Fruit fly (Drosophila melanogaster) whole organism, embryonic: ENCODE results near the gene CG33543.

Source experiments
- Aef1 ChIP-seq: fragments of 200-800 bp; sonication (Bioruptor generic); IDR thresholded peaks from 3 replicates; pipeline ENCODE4 v1.3.6; 2022; ENCODE audit warnings: missing biosample characterization, missing genetic modification characterization
- BtbVII ChIP-seq: fragments of 200-800 bp; sonication (Bioruptor generic); optimal IDR thresholded peaks from 3 replicates; lab custom pipeline; 2017; ENCODE audit warnings: missing biosample characterization, mild to moderate bottlenecking, missing genetic modification characterization
- CG10543 ChIP-seq: fragments of 200-800 bp; sonication (Bioruptor generic); optimal IDR thresholded peaks from 3 replicates; lab custom pipeline; 2017; ENCODE audit warnings: missing biosample characterization, mild to moderate bottlenecking, missing genetic modification characterization, moderate library complexity
- CG11456 ChIP-seq: fragments of 200-800 bp; sonication (Bioruptor generic); IDR thresholded peaks from 3 replicates; pipeline ENCODE4 v1.3.6; 2022; ENCODE audit warnings: missing biosample characterization, missing genetic modification characterization
- CG12769 ChIP-seq: fragments of 200-800 bp; sonication (Bioruptor generic); optimal IDR thresholded peaks from 2 replicates; lab custom pipeline; 2019; ENCODE audit warnings: missing biosample characterization, mild to moderate bottlenecking, missing genetic modification characterization, moderate library complexity
- CG13296 ChIP-seq: fragments of 200-800 bp; sonication (Bioruptor generic); optimal IDR thresholded peaks from 3 replicates; lab custom pipeline; 2018; ENCODE audit warnings: missing biosample characterization, mild to moderate bottlenecking, missing genetic modification characterization
- CG15011 ChIP-seq: fragments of 200-800 bp; sonication (Bioruptor generic); optimal IDR thresholded peaks from 3 replicates; lab custom pipeline; 2018; ENCODE audit warnings: missing biosample characterization, mild to moderate bottlenecking, missing genetic modification characterization
- CG1792 ChIP-seq: fragments of 200-800 bp; sonication (Bioruptor generic); optimal IDR thresholded peaks from 2 replicates; lab custom pipeline; 2016; ENCODE audit warnings: missing biosample characterization, missing genetic modification characterization
- CG18476 ChIP-seq: fragments of 200-800 bp; sonication (Bioruptor generic); optimal IDR thresholded peaks from 2 replicates; lab custom pipeline; 2016; ENCODE audit warnings: missing biosample characterization, mild to moderate bottlenecking, missing genetic modification characterization
- CG2120 ChIP-seq: fragments of 200-800 bp; sonication (Bioruptor generic); optimal IDR thresholded peaks from 3 replicates; lab custom pipeline; 2016; ENCODE audit warnings: missing biosample characterization, missing genetic modification characterization
- CG2678 ChIP-seq: fragments of 200-800 bp; sonication (Bioruptor generic); optimal IDR thresholded peaks from 3 replicates; lab custom pipeline; 2019; ENCODE audit warnings: missing biosample characterization, mild to moderate bottlenecking, missing genetic modification characterization, moderate library complexity
- CG3407 ChIP-seq: fragments of 200-800 bp; sonication (Bioruptor generic); optimal IDR thresholded peaks from 2 replicates; lab custom pipeline; 2018; ENCODE audit warnings: missing biosample characterization, mild to moderate bottlenecking, missing genetic modification characterization
- CG4360 ChIP-seq: fragments of 200-800 bp; sonication (Bioruptor generic); IDR thresholded peaks from 2 replicates; pipeline ENCODE4 v1.3.6; 2022; ENCODE audit warnings: missing biosample characterization, missing genetic modification characterization
- CG9215 ChIP-seq: fragments of 200-800 bp; sonication (Bioruptor generic); IDR thresholded peaks from 2 replicates; pipeline ENCODE4 v1.3.6; 2022; ENCODE audit warnings: missing biosample characterization, missing genetic modification characterization
- CG9817 ChIP-seq: fragments of 200-800 bp; sonication (Bioruptor generic); optimal IDR thresholded peaks from 2 replicates; lab custom pipeline; 2018; ENCODE audit warnings: missing biosample characterization, mild to moderate bottlenecking, missing genetic modification characterization, moderate library complexity
- Dip3 ChIP-seq: fragments of 200-800 bp; sonication (Bioruptor generic); optimal IDR thresholded peaks from 3 replicates; lab custom pipeline; 2016; ENCODE audit warnings: missing biosample characterization, missing genetic modification characterization
- Fer3 ChIP-seq: fragments of 200-800 bp; sonication (Bioruptor generic); optimal IDR thresholded peaks from 2 replicates; lab custom pipeline; 2018; ENCODE audit warnings: missing biosample characterization, mild to moderate bottlenecking, missing genetic modification characterization, moderate library complexity
- GATAe ChIP-seq: fragments of 200-800 bp; sonication (Bioruptor generic); conservative IDR thresholded peaks from 2 replicates; pipeline ENCODE4 v1.3.6; 2022; ENCODE audit warnings: missing biosample characterization, missing genetic modification characterization
- HmgD ChIP-seq: fragments of 200-800 bp; sonication (Bioruptor generic); optimal IDR thresholded peaks from 3 replicates; lab custom pipeline; 2016; ENCODE audit warnings: missing biosample characterization, missing genetic modification characterization
- HmgZ ChIP-seq: fragments of 200-800 bp; sonication (Bioruptor generic); optimal IDR thresholded peaks from 2 replicates; lab custom pipeline; 2018; ENCODE audit warnings: missing biosample characterization, mild to moderate bottlenecking, missing genetic modification characterization
- Hr51 ChIP-seq, 2 experiments: fragments of 200-800 bp; sonication (Bioruptor generic); optimal IDR thresholded peaks; 2 replicates in 1 of 2; 3 replicates in 1 of 2; lab custom pipeline; 2016 to 2018; ENCODE audit warnings: missing biosample characterization in 2 of 2, missing genetic modification characterization in 2 of 2, mild to moderate bottlenecking in 1 of 2, moderate library complexity in 1 of 2
- Med ChIP-seq: fragments of 200-800 bp; sonication (Bioruptor generic); peaks from one replicate; lab custom pipeline; 2016; ENCODE audit warnings: missing biosample characterization, missing genetic modification characterization, mild to moderate bottlenecking, inconsistent platforms, moderate library complexity
- Meics ChIP-seq: fragments of 200-800 bp; sonication (Bioruptor generic); optimal IDR thresholded peaks from 2 replicates; lab custom pipeline; 2017; ENCODE audit warnings: missing biosample characterization, mild to moderate bottlenecking, missing genetic modification characterization
- Myb ChIP-seq: fragments of 200-800 bp; sonication (Bioruptor generic); optimal IDR thresholded peaks from 2 replicates; lab custom pipeline; 2016; ENCODE audit warnings: missing biosample characterization, missing genetic modification characterization
- Rfx ChIP-seq: fragments of 200-800 bp; sonication (Bioruptor generic); IDR thresholded peaks from 2 replicates; pipeline ENCODE4 v1.3.6; 2022; ENCODE audit warnings: missing biosample characterization, missing genetic modification characterization
- chm ChIP-seq: fragments of 200-800 bp; sonication (Bioruptor generic); IDR thresholded peaks from 2 replicates; pipeline ENCODE4 v1.3.6; 2022; ENCODE audit warnings: missing biosample characterization, missing genetic modification characterization
- cwo ChIP-seq: fragments of 200-800 bp; sonication (Bioruptor generic); optimal IDR thresholded peaks from 3 replicates; lab custom pipeline; 2017; ENCODE audit warnings: missing biosample characterization, missing genetic modification characterization, mild to moderate bottlenecking, moderate library complexity, missing genetic modification reagents
- danr ChIP-seq: fragments of 200-800 bp; sonication (Bioruptor generic); IDR thresholded peaks from 2 replicates; pipeline ENCODE4 v1.3.6; 2022; ENCODE audit warnings: missing biosample characterization, missing genetic modification characterization
- dysf ChIP-seq: fragments of 200-800 bp; sonication (Bioruptor generic); IDR thresholded peaks from 3 replicates; pipeline ENCODE4 v1.3.6; 2022; ENCODE audit warnings: missing biosample characterization, missing genetic modification characterization
- esg ChIP-seq: fragments of 200-800 bp; sonication (Bioruptor generic); conservative IDR thresholded peaks from 2 replicates; pipeline ENCODE4 v1.3.6; 2022; ENCODE audit warnings: missing biosample characterization, missing genetic modification characterization
- ftz-f1 ChIP-seq: fragments of 200-800 bp; sonication (Bioruptor generic); optimal IDR thresholded peaks from 2 replicates; lab custom pipeline; 2016; ENCODE audit warnings: missing biosample characterization, missing genetic modification characterization
- lab ChIP-seq: fragments of 200-800 bp; sonication (Bioruptor generic); optimal IDR thresholded peaks from 3 replicates; lab custom pipeline; 2017; ENCODE audit warnings: missing biosample characterization, missing genetic modification characterization, mild to moderate bottlenecking, moderate library complexity, missing genetic modification reagents
- lmd ChIP-seq: fragments of 200-800 bp; sonication (Bioruptor generic); IDR thresholded peaks from 2 replicates; pipeline ENCODE4 v1.3.6; 2022; ENCODE audit warnings: missing biosample characterization, missing genetic modification characterization
- lola ChIP-seq, 3 experiments: fragments of >200 bp in 2 of 3; fragments of 200-800 bp in 1 of 3; sonication (Bioruptor generic) in 1 of 3; optimal IDR thresholded peaks; 2 replicates each; lab custom pipeline; 2017 to 2019; ENCODE audit warnings: missing biosample characterization in 3 of 3, missing genetic modification characterization in 3 of 3, mild to moderate bottlenecking in 1 of 3, moderate library complexity in 1 of 3
- mld ChIP-seq: fragments of 200-800 bp; sonication (Bioruptor generic); IDR thresholded peaks from 3 replicates; pipeline ENCODE4 v1.3.6; 2022; ENCODE audit warnings: missing biosample characterization, missing genetic modification characterization; ENCODE audit not compliant: partially characterized antibody
- nom ChIP-seq: fragments of 200-800 bp; sonication (Bioruptor generic); optimal IDR thresholded peaks from 2 replicates; lab custom pipeline; 2017; ENCODE audit warnings: missing biosample characterization, missing genetic modification characterization, mild to moderate bottlenecking, moderate library complexity, missing genetic modification reagents
- pan ChIP-seq, 4 experiments: fragments of >200 bp in 3 of 4; fragments of 200-800 bp in 1 of 4; sonication (Bioruptor generic) in 1 of 4; optimal IDR thresholded peaks in 3 of 4; IDR thresholded peaks in 1 of 4; 2 replicates each; pipeline versions ENCODE4 v1.3.6 to Lab custom; 2017 to 2022; ENCODE audit warnings: missing biosample characterization in 2 of 4, missing genetic modification characterization in 2 of 4, mixed read lengths in 1 of 4
- run ChIP-seq: fragments of 200-800 bp; sonication (Bioruptor generic); optimal IDR thresholded peaks from 3 replicates; lab custom pipeline; 2018; ENCODE audit warnings: missing biosample characterization, mild to moderate bottlenecking, missing genetic modification characterization
- sens ChIP-seq: fragments of 200-800 bp; sonication (Bioruptor generic); peaks from one replicate; lab custom pipeline; 2016; ENCODE audit warnings: missing biosample characterization, missing genetic modification characterization
- sob ChIP-seq: fragments of 200-800 bp; sonication (Bioruptor generic); IDR thresholded peaks from 2 replicates; pipeline ENCODE4 v1.3.6; 2022; ENCODE audit warnings: missing biosample characterization, missing genetic modification characterization

CG33543 gene

DNA sequence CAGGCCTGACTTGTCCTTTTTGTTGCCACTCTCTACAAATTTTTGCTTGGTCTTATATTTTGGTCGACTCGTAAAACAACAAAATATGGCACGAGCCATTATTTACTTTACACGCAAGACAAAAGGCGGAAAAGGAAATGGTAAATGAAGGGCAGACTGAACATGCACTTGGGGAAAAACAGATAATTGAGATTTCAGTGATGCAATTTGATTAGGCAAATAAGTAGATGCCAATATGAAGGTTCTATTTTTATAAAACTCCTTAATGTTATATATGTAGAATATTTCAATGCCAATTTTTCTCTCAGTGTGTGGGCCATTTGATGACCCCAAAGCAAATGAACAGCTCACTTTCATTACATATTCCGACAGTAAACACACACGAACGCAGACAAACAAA, 9.1 kb upstream of the CG33543 start (continued):
- TF ChIP-seq CG10543 (GFP tag; lab: Kevin White, UChicago) (peak; percentile 8), CG9215 (GFP tag; lab: Robert Waterston, UW) (no peak), Dip3 (GFP tag; lab: Kevin White, UChicago) (peak; percentile 26), Med (peak; percentile 28), sens (peak; percentile 55), Aef1 (GFP tag; lab: Robert Waterston, UW) (peak; percentile 12; the same call in 1 of the 3 replicates), mld (no peak), CG13296 (GFP tag; lab: Kevin White, UChicago) (peak; percentile 15), ftz-f1 (GFP tag; lab: Kevin White, UChicago) (no peak), GATAe (no peak), run (tag; lab: Kevin White, UChicago) (no peak), nom (GFP tag; lab: Kevin White, UChicago) (no peak), CG2120 (peak; percentile 55), Fer3 (peak; percentile 9), sob (GFP tag; lab: Robert Waterston, UW) (peak; percentile 24; the same call in 1 of the 2 replicates), HmgZ (tag; lab: Kevin White, UChicago) (no peak), lola (GFP tag; optimal IDR thresholded peaks at IDR 0.05; lab: Kevin White, UChicago) (no peak), Rfx (GFP tag; lab: Robert Waterston, UW) (peak; percentile 55; the same call in 1 of the 2 replicates), chm (GFP tag; lab: Robert Waterston, UW) (no peak), Hr51 (GFP tag; optimal IDR thresholded peaks at IDR 0.05; lab: Kevin White, UChicago) (peak in 1 of 2 experiments; percentile 21), lab (GFP tag; lab: Kevin White, UChicago) (peak; percentile 48), lmd (GFP tag; lab: Robert Waterston, UW) (peak; percentile 47; the same call in 1 of the 2 replicates), CG18476 (no peak), CG4360 (no peak), Myb (no peak), HmgD (GFP tag; lab: Kevin White, UChicago) (no peak), CG1792 (no peak), CG15011 (GFP tag; lab: Kevin White, UChicago) (no peak), CG3407 (GFP tag; lab: Kevin White, UChicago) (no peak), danr (no peak), esg (0 out of 2 replicates have a peak, but pooled peaks have one; percentile 13), CG11456 (GFP tag; lab: Robert Waterston, UW) (0 out of 3 replicates have a peak, but pooled peaks have one; percentile 17), Meics (GFP tag; lab: Kevin White, UChicago) (peak; percentile 45), cwo (GFP tag; lab: Kevin White, UChicago) (peak; percentile 23), pan (optimal IDR thresholded peaks at IDR 0.05; lab: Kevin White, UChicago) (no peak), pan (GFP tag; optimal IDR thresholded peaks at IDR 0.05 in 1 of 2, IDR thresholded peaks at IDR 0.05 in 1 of 2) (peak in 1 of 2 experiments; percentile 11), dysf (GFP tag; lab: Robert Waterston, UW) (peak; percentile 46; the same call in 2 of the 3 replicates), CG9817 (tag; lab: Kevin White, UChicago) (peak; percentile 15), BtbVII (peak; percentile 10), CG2678 (peak; percentile 53), CG12769 (tag; lab: Kevin White, UChicago) (peak; percentile 39)
- TF ChIP-seq, all 482 proteins: peak for 50
